Fruit fly (Drosophila melanogaster) whole organism, embryonic: ENCODE data around the gene CG10845.

Source experiments
- Aef1 ChIP-seq: fragments of 200-800 bp; sonication (Bioruptor generic); IDR thresholded peaks from 3 replicates; pipeline ENCODE4 v1.3.6; 2022; ENCODE audit warnings: missing biosample characterization, missing genetic modification characterization
- Bdp1 ChIP-seq: fragments of 200-800 bp; sonication (Bioruptor generic); optimal IDR thresholded peaks from 3 replicates; lab custom pipeline; 2016; ENCODE audit warnings: missing biosample characterization, missing genetic modification characterization
- CG10654 ChIP-seq: fragments of 200-800 bp; sonication (Bioruptor generic); optimal IDR thresholded peaks from 2 replicates; lab custom pipeline; 2016; ENCODE audit warnings: missing biosample characterization, missing genetic modification characterization
- CG1233 ChIP-seq: fragments of 200-800 bp; sonication (Bioruptor generic); optimal IDR thresholded peaks from 4 replicates; lab custom pipeline; 2018; ENCODE audit warnings: missing biosample characterization, mild to moderate bottlenecking, missing genetic modification characterization
- CG12659 ChIP-seq: fragments of 200-800 bp; sonication (Bioruptor generic); optimal IDR thresholded peaks from 3 replicates; lab custom pipeline; 2017; ENCODE audit warnings: mild to moderate bottlenecking, missing biosample characterization, missing genetic modification reagents, missing genetic modification characterization
- CG13775 ChIP-seq: fragments of 200-800 bp; sonication (Bioruptor generic); optimal IDR thresholded peaks from 3 replicates; lab custom pipeline; 2017; ENCODE audit warnings: missing biosample characterization, mild to moderate bottlenecking, missing genetic modification characterization
- CG17568 ChIP-seq: fragments of 200-800 bp; sonication (Bioruptor generic); optimal IDR thresholded peaks from 2 replicates; lab custom pipeline; 2018; ENCODE audit warnings: missing biosample characterization, mild to moderate bottlenecking, missing genetic modification characterization, moderate library complexity
- CG17829 ChIP-seq: fragments of 200-800 bp; optimal IDR thresholded peaks from 2 replicates; lab custom pipeline; 2019; ENCODE audit warnings: missing biosample characterization, mild to moderate bottlenecking, missing genetic modification characterization, moderate library complexity
- CG18476 ChIP-seq: fragments of 200-800 bp; sonication (Bioruptor generic); optimal IDR thresholded peaks from 2 replicates; lab custom pipeline; 2016; ENCODE audit warnings: missing biosample characterization, mild to moderate bottlenecking, missing genetic modification characterization
- CG2875 ChIP-seq: fragments of 200-800 bp; sonication (Bioruptor generic); optimal IDR thresholded peaks from 2 replicates; lab custom pipeline; 2017; ENCODE audit warnings: missing biosample characterization, mild to moderate bottlenecking, missing genetic modification characterization, missing genetic modification reagents
- CG2889 ChIP-seq: fragments of 200-800 bp; sonication (Bioruptor generic); IDR thresholded peaks from 3 replicates; pipeline ENCODE4 v1.3.6; 2022; ENCODE audit warnings: missing biosample characterization, missing genetic modification characterization
- CG32767 ChIP-seq: fragments of 200-800 bp; sonication (Bioruptor generic); IDR thresholded peaks from 2 replicates; pipeline ENCODE4 v1.3.6; 2022; ENCODE audit warnings: missing biosample characterization, missing genetic modification characterization
- CG4404 ChIP-seq: fragments of 200-800 bp; sonication (Bioruptor generic); IDR thresholded peaks from 2 replicates; pipeline ENCODE4 v1.3.6; 2022; ENCODE audit warnings: missing biosample characterization, missing genetic modification characterization
- CG4730 ChIP-seq: fragments of 200-800 bp; sonication (Bioruptor generic); IDR thresholded peaks from 2 replicates; pipeline ENCODE4 v1.3.6; 2022; ENCODE audit warnings: missing biosample characterization, missing genetic modification characterization
- CG5953 ChIP-seq: fragments of 200-800 bp; sonication (Bioruptor generic); IDR thresholded peaks from 2 replicates; pipeline ENCODE4 v1.3.6; 2022; ENCODE audit warnings: missing biosample characterization, missing genetic modification characterization
- CG8089 ChIP-seq: fragments of 200-800 bp; sonication (Bioruptor generic); optimal IDR thresholded peaks from 3 replicates; lab custom pipeline; 2016; ENCODE audit warnings: missing biosample characterization, missing genetic modification characterization
- CG8281 ChIP-seq: fragments of 200-800 bp; sonication (Bioruptor generic); optimal IDR thresholded peaks from 2 replicates; lab custom pipeline; 2018; ENCODE audit warnings: missing biosample characterization, mild to moderate bottlenecking, missing genetic modification characterization, moderate library complexity
- CG8765 ChIP-seq: fragments of 200-800 bp; sonication (Bioruptor generic); IDR thresholded peaks from 2 replicates; pipeline ENCODE4 v1.3.6; 2022; ENCODE audit warnings: missing biosample characterization, missing genetic modification characterization
- CG8924 ChIP-seq: fragments of 200-800 bp; optimal IDR thresholded peaks from 3 replicates; lab custom pipeline; 2019; ENCODE audit warnings: missing biosample characterization, mild to moderate bottlenecking, missing genetic modification characterization, moderate library complexity
- D ChIP-seq, 2 experiments: fragments of 200-800 bp in 1 of 2; fragments of >200 bp in 1 of 2; sonication (Bioruptor generic) in 1 of 2; optimal IDR thresholded peaks; 2 replicates in 1 of 2; 3 replicates in 1 of 2; lab custom pipeline; 2017; ENCODE audit warnings: mild to moderate bottlenecking in 1 of 2, missing biosample characterization in 1 of 2, missing genetic modification characterization in 1 of 2, missing genetic modification reagents in 1 of 2
- Fer3 ChIP-seq: fragments of 200-800 bp; sonication (Bioruptor generic); optimal IDR thresholded peaks from 2 replicates; lab custom pipeline; 2018; ENCODE audit warnings: missing biosample characterization, mild to moderate bottlenecking, missing genetic modification characterization, moderate library complexity
- HLH4C ChIP-seq: fragments of 200-800 bp; sonication (Bioruptor generic); IDR thresholded peaks from 3 replicates; pipeline ENCODE4 v1.3.6; 2022; ENCODE audit warnings: missing biosample characterization, missing genetic modification characterization; ENCODE audit not compliant: partially characterized antibody
- Hey ChIP-seq: fragments of 200-800 bp; sonication (Bioruptor generic); optimal IDR thresholded peaks from 3 replicates; lab custom pipeline; 2018; ENCODE audit warnings: missing biosample characterization, mild to moderate bottlenecking, missing genetic modification characterization
- Hr3 ChIP-seq: fragments of 200-800 bp; sonication (Bioruptor generic); optimal IDR thresholded peaks from 3 replicates; lab custom pipeline; 2016; ENCODE audit warnings: missing biosample characterization, missing genetic modification characterization
- Jarid2 ChIP-seq: fragments of 200-800 bp; sonication (Bioruptor generic); optimal IDR thresholded peaks from 3 replicates; lab custom pipeline; 2017; ENCODE audit warnings: mild to moderate bottlenecking, missing biosample characterization, missing genetic modification reagents, missing genetic modification characterization
- Optix ChIP-seq: fragments of 200-800 bp; sonication (Bioruptor generic); IDR thresholded peaks from 3 replicates; pipeline ENCODE4 v1.3.6; 2022; ENCODE audit warnings: missing biosample characterization, missing genetic modification characterization
- Sry-δ ChIP-seq: fragments of 200-800 bp; sonication (Bioruptor generic); optimal IDR thresholded peaks from 2 replicates; lab custom pipeline; 2016; ENCODE audit warnings: missing biosample characterization, missing genetic modification characterization
- Ssrp ChIP-seq: fragments of 200-800 bp; sonication (Bioruptor generic); optimal IDR thresholded peaks from 2 replicates; lab custom pipeline; 2018; ENCODE audit warnings: missing biosample characterization, mild to moderate bottlenecking, missing genetic modification characterization, moderate library complexity
- Xbp1 ChIP-seq: fragments of 200-800 bp; sonication (Bioruptor generic); optimal IDR thresholded peaks from 3 replicates; lab custom pipeline; 2016; ENCODE audit warnings: missing biosample characterization, mild to moderate bottlenecking, missing genetic modification characterization
- az2 ChIP-seq: fragments of 200-800 bp; sonication (Bioruptor generic); optimal IDR thresholded peaks from 3 replicates; lab custom pipeline; 2016; ENCODE audit warnings: missing biosample characterization, missing genetic modification characterization
- bowl ChIP-seq: fragments of 200-800 bp; sonication (Bioruptor generic); IDR thresholded peaks from 2 replicates; pipeline ENCODE4 v1.3.6; 2022; ENCODE audit warnings: missing biosample characterization, missing genetic modification characterization
- cas ChIP-seq: fragments of 200-800 bp; sonication (Bioruptor generic); IDR thresholded peaks from 2 replicates; pipeline ENCODE4 v1.3.6; 2022; ENCODE audit warnings: missing biosample characterization, missing genetic modification characterization
- cato ChIP-seq: fragments of 200-800 bp; sonication (Bioruptor generic); optimal IDR thresholded peaks from 2 replicates; lab custom pipeline; 2016; ENCODE audit warnings: missing biosample characterization, missing genetic modification characterization, borderline replicate concordance
- crc ChIP-seq: fragments of 200-800 bp; sonication (Bioruptor generic); optimal IDR thresholded peaks from 2 replicates; lab custom pipeline; 2016; ENCODE audit warnings: missing biosample characterization, missing genetic modification characterization
- dmrt11E ChIP-seq: fragments of 200-800 bp; sonication (Bioruptor generic); optimal IDR thresholded peaks from 3 replicates; lab custom pipeline; 2018; ENCODE audit warnings: missing biosample characterization, mild to moderate bottlenecking, missing genetic modification characterization, moderate library complexity
- en ChIP-seq: fragments of 200-800 bp; sonication (Bioruptor generic); optimal IDR thresholded peaks from 2 replicates; lab custom pipeline; 2016; ENCODE audit warnings: missing biosample characterization, missing genetic modification characterization
- exex ChIP-seq: fragments of 200-800 bp; sonication (Bioruptor generic); optimal IDR thresholded peaks from 4 replicates; lab custom pipeline; 2018; ENCODE audit warnings: missing biosample characterization, mild to moderate bottlenecking, missing genetic modification characterization, moderate library complexity
- kah ChIP-seq: fragments of 200-800 bp; sonication (Bioruptor generic); optimal IDR thresholded peaks from 2 replicates; lab custom pipeline; 2018; ENCODE audit warnings: missing biosample characterization, mild to moderate bottlenecking, missing genetic modification characterization
- lilli ChIP-seq: fragments of 200-800 bp; sonication (Bioruptor generic); optimal IDR thresholded peaks from 3 replicates; lab custom pipeline; 2016; ENCODE audit warnings: missing biosample characterization, missing genetic modification characterization
- lmd ChIP-seq: fragments of 200-800 bp; sonication (Bioruptor generic); IDR thresholded peaks from 2 replicates; pipeline ENCODE4 v1.3.6; 2022; ENCODE audit warnings: missing biosample characterization, missing genetic modification characterization
- mirr ChIP-seq: fragments of 200-800 bp; sonication (Bioruptor generic); optimal IDR thresholded peaks from 3 replicates; lab custom pipeline; 2018; ENCODE audit warnings: missing biosample characterization, mild to moderate bottlenecking, missing genetic modification characterization
- onecut ChIP-seq: fragments of 200-800 bp; sonication (Bioruptor generic); IDR thresholded peaks from 2 replicates; pipeline ENCODE4 v1.3.6; 2022; ENCODE audit warnings: missing biosample characterization, missing genetic modification characterization
- org-1 ChIP-seq: fragments of 200-800 bp; sonication (Bioruptor generic); optimal IDR thresholded peaks from 2 replicates; lab custom pipeline; 2017; ENCODE audit warnings: missing biosample characterization, missing genetic modification characterization
- otp ChIP-seq: fragments of 200-800 bp; sonication (Bioruptor generic); IDR thresholded peaks from 3 replicates; pipeline ENCODE4, ENCODE4 v1.3.6; 2022; ENCODE audit warnings: missing biosample characterization, missing genetic modification characterization
- schlank ChIP-seq: fragments of 200-800 bp; sonication (Bioruptor generic); optimal IDR thresholded peaks from 2 replicates; lab custom pipeline; 2018; ENCODE audit warnings: missing biosample characterization, mild to moderate bottlenecking, missing genetic modification characterization
- shn ChIP-seq: fragments of 200-800 bp; sonication (Bioruptor generic); optimal IDR thresholded peaks from 3 replicates; lab custom pipeline; 2016; ENCODE audit warnings: missing biosample characterization, missing genetic modification characterization
- slou ChIP-seq: fragments of 200-800 bp; sonication (Bioruptor generic); optimal IDR thresholded peaks from 3 replicates; lab custom pipeline; 2016; ENCODE audit warnings: missing biosample characterization, missing genetic modification characterization
- slp2 ChIP-seq: fragments of 200-800 bp; sonication (Bioruptor generic); optimal IDR thresholded peaks from 2 replicates; lab custom pipeline; 2016; ENCODE audit warnings: missing biosample characterization, missing genetic modification characterization
- yki ChIP-seq: fragments of >200 bp; optimal IDR thresholded peaks from 3 replicates; lab custom pipeline; 2018
- zf30C ChIP-seq: fragments of 200-800 bp; sonication (Bioruptor generic); optimal IDR thresholded peaks from 3 replicates; lab custom pipeline; 2018; ENCODE audit warnings: missing biosample characterization, mild to moderate bottlenecking, missing genetic modification characterization

The CG10845 gene

dm6 chr3R:24917814-24918636 lies 17.1 kb downstream of the CG10845 start, which contains the start of the genes PIG-S, sud1 and CG11168 (continued):
- TF ChIP-seq CG8924 (tag; lab: Kevin White, UChicago) (peak; percentile 67), Jarid2 (GFP tag; lab: Kevin White, UChicago) (no peak), CG32767 (GFP tag; lab: Robert Waterston, UW) (0 out of 2 replicates have a peak, but pooled peaks have one; percentile 28), bowl (GFP tag; lab: Robert Waterston, UW) (no peak), CG8281 (tag; lab: Kevin White, UChicago) (no peak), zf30C (GFP tag; lab: Kevin White, UChicago) (no peak), CG12659 (GFP tag; lab: Kevin White, UChicago) (peak; percentile 65), kah (GFP tag; lab: Kevin White, UChicago) (peak; percentile 12), CG8089 (GFP tag; lab: Kevin White, UChicago) (no peak), CG2875 (peak; percentile 11), D (optimal IDR thresholded peaks at IDR 0.05; lab: Kevin White, UChicago) (no peak), D (GFP tag; optimal IDR thresholded peaks at IDR 0.05; lab: Kevin White, UChicago) (peak; percentile 19), exex (tag; lab: Kevin White, UChicago) (peak; percentile 54), otp (no peak), dmrt11E (tag; lab: Kevin White, UChicago) (peak; percentile 69), HLH4C (GFP tag; lab: Robert Waterston, UW) (peak; percentile 89), slou (GFP tag; lab: Kevin White, UChicago) (peak; percentile 31), cato (peak; percentile 5), schlank (tag; lab: Kevin White, UChicago) (no peak), crc (GFP tag; lab: Kevin White, UChicago) (no peak), cas (no peak), Sry-δ (GFP tag; lab: Kevin White, UChicago) (peak; percentile 85), CG8765 (no peak), mirr (GFP tag; lab: Kevin White, UChicago) (no peak), onecut (GFP tag; lab: Robert Waterston, UW) (no peak), CG18476 (peak; percentile 66), en (GFP tag; lab: Kevin White, UChicago) (no peak), Ssrp (tag; lab: Kevin White, UChicago) (peak; percentile 64), slp2 (GFP tag; lab: Kevin White, UChicago) (no peak), Xbp1 (GFP tag; lab: Kevin White, UChicago) (peak; percentile 70), CG4730 (peak; percentile 27; the same call in 1 of the 2 replicates), az2 (GFP tag; lab: Kevin White, UChicago) (peak; percentile 61), Fer3 (tag; lab: Kevin White, UChicago) (no peak), CG5953 (GFP tag; lab: Robert Waterston, UW) (no peak), yki (lab: Kevin White, UChicago) (no peak), CG10654 (GFP tag; lab: Kevin White, UChicago) (peak; percentile 49), CG2889 (no peak), CG17829 (peak; percentile 62), CG4404 (GFP tag; lab: Robert Waterston, UW) (peak; percentile 58; the same call in 1 of the 2 replicates), Bdp1 (no peak), org-1 (GFP tag; lab: Kevin White, UChicago) (no peak), CG13775 (GFP tag; lab: Kevin White, UChicago) (peak; percentile 66), shn (GFP tag; lab: Kevin White, UChicago) (no peak), Hey (tag; lab: Kevin White, UChicago) (no peak), lmd (GFP tag; lab: Robert Waterston, UW) (peak; percentile 80), Hr3 (GFP tag; lab: Kevin White, UChicago) (peak; percentile 84), CG1233 (GFP tag; lab: Kevin White, UChicago) (no peak), Optix (GFP tag; lab: Robert Waterston, UW) (no peak), lilli (peak; percentile 17), CG17568 (GFP tag; lab: Kevin White, UChicago) (no peak), Aef1 (GFP tag; lab: Robert Waterston, UW) (peak; percentile 68)
